Fruit fly (Drosophila melanogaster): ENCODE data around the gene fusl.

fusl gene

DNA sequence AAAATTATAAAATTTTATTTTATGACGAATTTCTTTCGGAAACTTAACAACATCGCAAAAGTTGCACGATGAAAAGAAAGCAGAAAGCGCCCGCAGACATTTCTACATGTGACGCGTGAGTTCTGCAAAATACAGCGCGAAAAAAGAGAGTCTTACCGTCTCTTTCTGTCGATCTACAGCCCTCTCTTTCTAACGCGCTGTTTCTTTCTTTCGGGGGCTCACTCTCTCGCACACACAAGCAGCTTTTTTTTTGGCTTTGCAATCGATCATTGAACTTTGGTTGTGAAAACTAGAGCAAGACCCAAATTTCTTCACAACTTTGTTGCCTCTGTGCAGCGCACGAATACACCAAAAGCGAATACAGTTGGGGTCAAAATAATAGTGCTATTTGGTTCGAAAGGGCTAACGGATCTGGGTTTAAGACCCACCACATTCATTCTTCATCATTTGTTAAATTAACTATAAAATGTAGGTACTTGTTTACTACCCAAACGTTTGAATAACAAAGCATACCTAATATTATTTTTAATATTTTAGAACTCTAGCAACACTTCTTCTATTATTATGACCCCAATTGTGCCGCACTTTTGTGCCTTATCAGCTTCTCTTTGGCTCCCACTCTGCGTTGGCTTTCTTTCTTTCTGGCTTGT, 38.8 kb downstream of the fusl start:
- peak; percentile 76 for TF ChIP-seq CG34406 (GFP tag; optimal IDR thresholded peaks at IDR 0.05)
- TF ChIP-seq dsx (GFP tag; optimal IDR thresholded peaks at IDR 0.05; ENCODE audit: poor library complexity, severe bottlenecking), result peak; percentile 41
- peak; percentile 28 for TF ChIP-seq CG16779 (tag; optimal IDR thresholded peaks at IDR 0.05)
- TF ChIP-seq CG6276 (GFP tag; optimal IDR thresholded peaks at IDR 0.05), result peak; percentile 34
- TF ChIP-seq CG7368 (GFP tag; optimal IDR thresholded peaks at IDR 0.05), result peak; percentile 38
- TF ChIP-seq dac (GFP tag; optimal IDR thresholded peaks at IDR 0.05), result peak; percentile 69
- peak; percentile 70 for TF ChIP-seq CG8119 (GFP tag; IDR thresholded peaks at IDR 0.05)
- peak; percentile 91 for TF ChIP-seq Eip78C (GFP tag)
- no peak for TF ChIP-seq CG1621 (tag; optimal IDR thresholded peaks at IDR 0.05)
- TF ChIP-seq Sox15 (GFP tag; optimal IDR thresholded peaks at IDR 0.05), result peak; percentile 49
- peak; percentile 73 for TF ChIP-seq CG31627 (GFP tag; optimal IDR thresholded peaks at IDR 0.05)
- TF ChIP-seq CG10669 (GFP tag; optimal IDR thresholded peaks at IDR 0.05), result no peak
- peak; percentile 74 for TF ChIP-seq CG8632 (GFP tag; optimal IDR thresholded peaks at IDR 0.05)
- TF ChIP-seq Hr38 (GFP tag; optimal IDR thresholded peaks at IDR 0.05), result no peak
- peak; percentile 40; the same call in 1 of the 3 replicates for TF ChIP-seq CG6163 (GFP tag; IDR thresholded peaks at IDR 0.05)
- peak; percentile 76 for TF ChIP-seq CG32006 (GFP tag; optimal IDR thresholded peaks at IDR 0.05)
- TF ChIP-seq Ets21C (GFP tag; optimal IDR thresholded peaks at IDR 0.05), result peak; percentile 73
- peak; percentile 70 for TF ChIP-seq CG3919 (GFP tag; optimal IDR thresholded peaks at IDR 0.05)
- peak; percentile 75 for TF ChIP-seq CG15336 (GFP tag; IDR thresholded peaks at IDR 0.05)
- peak; percentile 75 for TF ChIP-seq Eip93F (GFP tag; optimal IDR thresholded peaks at IDR 0.05)
- peak; percentile 34 for TF ChIP-seq CG4318 (GFP tag; optimal IDR thresholded peaks at IDR 0.05)
- peak; percentile 80 for TF ChIP-seq pdm3 (GFP tag; optimal IDR thresholded peaks at IDR 0.05)
- TF ChIP-seq topi (GFP tag; optimal IDR thresholded peaks at IDR 0.05), result peak; percentile 76
- peak; percentile 85 for TF ChIP-seq svp (GFP tag)
- TF ChIP-seq esn (GFP tag; optimal IDR thresholded peaks at IDR 0.05), result peak; percentile 91
- peak; percentile 71 for TF ChIP-seq Hr39 (GFP tag; optimal IDR thresholded peaks at IDR 0.05)
- TF ChIP-seq CG11294 (GFP tag; IDR thresholded peaks at IDR 0.05), result no peak
- TF ChIP-seq fd85E (GFP tag; optimal IDR thresholded peaks at IDR 0.05), result peak; percentile 21
- TF ChIP-seq Sox14 (GFP tag; optimal IDR thresholded peaks at IDR 0.05), result peak; percentile 77
- TF ChIP-seq Ets96B (tag; optimal IDR thresholded peaks at IDR 0.05), result peak; percentile 17
- peak; percentile 74 for TF ChIP-seq CG6854 (GFP tag; optimal IDR thresholded peaks at IDR 0.05)
- peak; percentile 13 for TF ChIP-seq fkh (GFP tag; optimal IDR thresholded peaks at IDR 0.05)
- TF ChIP-seq vri (GFP tag; optimal IDR thresholded peaks at IDR 0.05), result no peak
- TF ChIP-seq CG11902 (GFP tag; optimal IDR thresholded peaks at IDR 0.05), result peak; percentile 61
- peak; percentile 67 for TF ChIP-seq acj6 (GFP tag; optimal IDR thresholded peaks at IDR 0.05)
- peak in 1 of 2 experiments; percentile 46 for TF ChIP-seq salr (GFP tag; optimal IDR thresholded peaks at IDR 0.05)
- peak; percentile 55 for TF ChIP-seq CG8319 (GFP tag; optimal IDR thresholded peaks at IDR 0.05)
- peak; percentile 70 for TF ChIP-seq lz (GFP tag; optimal IDR thresholded peaks at IDR 0.05)
- no peak for TF ChIP-seq fd59A (GFP tag; optimal IDR thresholded peaks at IDR 0.05)
- TF ChIP-seq Smox (GFP tag; optimal IDR thresholded peaks at IDR 0.05), result peak; percentile 80
- TF ChIP-seq Sox102F (GFP tag; optimal IDR thresholded peaks at IDR 0.05), result peak; percentile 79
- TF ChIP-seq CG9139 (GFP tag; optimal IDR thresholded peaks at IDR 0.05), result no peak
- TF ChIP-seq CG11762 (GFP tag; optimal IDR thresholded peaks at IDR 0.05; ENCODE audit: insufficient read depth), result peak; percentile 22
- TF ChIP-seq CG6792 (GFP tag; optimal IDR thresholded peaks at IDR 0.05), result peak; percentile 78
- TF ChIP-seq CG10631 (GFP tag; optimal IDR thresholded peaks at IDR 0.05), result peak; percentile 40
- TF ChIP-seq eg (GFP tag; IDR thresholded peaks at IDR 0.05), result peak; percentile 75
- TF ChIP-seq Hr4 (GFP tag; optimal IDR thresholded peaks at IDR 0.05), result peak; percentile 59
- TF ChIP-seq net (GFP tag; optimal IDR thresholded peaks at IDR 0.05), result peak; percentile 50
- peak; percentile 56 for TF ChIP-seq Eip75B (GFP tag; optimal IDR thresholded peaks at IDR 0.05)
- TF ChIP-seq Blimp-1 (GFP tag; optimal IDR thresholded peaks at IDR 0.05), result peak; percentile 66
- TF ChIP-seq Met (GFP tag; optimal IDR thresholded peaks at IDR 0.05), result peak; percentile 86

All from whole organism, prepupa.